Fruit fly (Drosophila melanogaster) S2 (cell line): Measurements from ENCODE around the gene bowl.

Experiments used
- CG8478 ChIP-seq: fragments of >200 bp; optimal IDR thresholded peaks from 2 replicates; lab custom pipeline; 2018
- CTCF ChIP-seq, 2 experiments: fragments of >200 bp; optimal IDR thresholded peaks; 2 replicates each; lab custom pipeline; 2018

dm6 chr2L:3772937-3773623 lies 1.6 kb downstream of the bowl start:
- TF ChIP-seq CTCF (optimal IDR thresholded peaks at IDR 0.05; lab: Kevin White, UChicago) = no peak
- no peak for TF ChIP-seq CG8478
